Worm (Caenorhabditis elegans): Measurements from ENCODE around the gene srw-14.

srw-14 gene

DNA sequence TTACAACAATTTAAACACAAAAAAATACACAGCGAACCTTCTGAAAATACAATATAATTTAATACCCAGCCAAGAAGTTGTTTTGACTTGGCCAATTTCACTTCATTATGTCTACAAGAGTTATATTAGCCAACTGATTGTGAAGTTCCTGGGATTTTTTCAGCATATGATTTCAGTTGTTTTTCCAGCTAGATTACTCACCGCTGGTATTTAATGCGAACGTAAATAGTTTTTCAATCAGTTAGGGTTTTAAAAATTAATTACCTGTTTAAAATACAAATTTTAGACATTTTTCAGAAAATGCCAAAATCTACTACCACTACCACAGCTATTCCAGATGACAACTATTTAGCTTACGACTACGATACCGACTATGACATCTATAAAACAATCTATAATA, at the start of gene srw-14:
Gene srw-14, plus strand, starts transcription at position 301 of the 400 bp plus-strand sequence.
- TF ChIP-seq dpl-1 (GFP tag; optimal IDR thresholded peaks at IDR 0.05) = no peak
- no peak for TF ChIP-seq mxl-2 (GFP tag; conservative IDR thresholded peaks at IDR 0.05)
- no peak for TF ChIP-seq nhr-237 (tag; optimal IDR thresholded peaks at IDR 0.05)
- no peak for TF ChIP-seq egl-27 (tag; optimal IDR thresholded peaks at IDR 0.05)
- no peak for TF ChIP-seq nhr-11 (tag; optimal IDR thresholded peaks at IDR 0.05)
- no peak for TF ChIP-seq skn-1 (tag; optimal IDR thresholded peaks at IDR 0.05)
- no peak for TF ChIP-seq Y75B8A.6 (GFP tag; IDR thresholded peaks at IDR 0.05)
- TF ChIP-seq php-3 (GFP tag; IDR thresholded peaks at IDR 0.05) = no peak
- no peak for TF ChIP-seq lsy-2 (tag; optimal IDR thresholded peaks at IDR 0.05)
- TF ChIP-seq dmd-6 (GFP tag; IDR thresholded peaks at IDR 0.05) = no peak
- TF ChIP-seq hlh-30 (tag; optimal IDR thresholded peaks at IDR 0.05; ENCODE audit: insufficient read depth) = no peak
- TF ChIP-seq mdt-29 (GFP tag; IDR thresholded peaks at IDR 0.05) = no peak
- TF ChIP-seq Y5F2A.4 (GFP tag; optimal IDR thresholded peaks at IDR 0.05) = no peak
- TF ChIP-seq rbr-2 (tag; optimal IDR thresholded peaks at IDR 0.05) = no peak
- no peak for TF ChIP-seq R02D3.7 (tag; optimal IDR thresholded peaks at IDR 0.05)
- TF ChIP-seq Y105C5A.15 (GFP tag; IDR thresholded peaks at IDR 0.05) = no peak
- TF ChIP-seq F37D6.2 (tag; optimal IDR thresholded peaks at IDR 0.05) = no peak
- TF ChIP-seq dmd-8 (GFP tag; IDR thresholded peaks at IDR 0.05) = no peak
- no peak for TF ChIP-seq dmd-9 (GFP tag; IDR thresholded peaks at IDR 0.05)

DNA sequence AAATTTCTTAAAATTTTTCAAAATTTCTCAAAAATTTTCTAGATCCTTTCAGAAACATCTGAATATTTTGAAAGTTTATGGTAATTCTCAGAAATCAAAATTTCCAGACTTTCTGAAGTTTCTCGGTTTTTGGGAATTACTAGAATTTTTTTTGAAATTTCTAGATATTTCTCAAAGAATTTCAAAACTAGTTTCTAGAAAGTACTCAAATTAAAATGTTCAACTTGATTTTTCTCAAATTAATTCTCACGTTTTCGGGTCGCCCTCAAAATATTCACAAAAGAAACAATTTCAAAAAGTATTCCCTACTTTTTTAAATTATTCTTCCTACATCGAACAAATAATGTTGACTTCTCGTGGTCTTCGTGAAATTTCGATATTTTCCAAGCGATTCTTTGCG, 46.0 kb upstream of the srw-14 start, which contains the start of gene T09F5.10:
Gene T09F5.10, plus strand, starts transcription at position 301 of the 400 bp plus-strand sequence.
- TF ChIP-seq nhr-41 (GFP tag; IDR thresholded peaks at IDR 0.05) = no peak

DNA sequence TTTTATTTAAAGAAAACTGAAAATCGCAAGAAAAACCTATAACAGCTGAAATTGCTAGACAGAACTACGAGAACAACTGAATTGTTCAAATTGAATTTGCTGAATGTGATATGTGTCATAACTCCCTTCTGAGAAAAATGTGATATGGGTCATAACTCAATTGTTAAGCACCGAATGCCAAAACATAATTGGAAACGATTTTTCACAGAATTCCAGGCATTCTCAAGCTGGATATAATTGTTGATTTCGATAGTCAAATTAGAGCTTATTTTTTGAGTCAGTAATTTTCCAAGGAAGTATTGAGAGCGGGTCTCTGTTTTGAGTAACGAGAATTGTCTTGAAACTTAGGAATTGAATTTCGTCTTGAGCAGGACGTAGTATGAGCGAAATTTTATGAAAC, 43.9 kb upstream of the srw-14 start:
- TF ChIP-seq R02D3.7 (tag; optimal IDR thresholded peaks at IDR 0.05) = no peak
- TF ChIP-seq skn-1 (tag; optimal IDR thresholded peaks at IDR 0.05) = no peak
- TF ChIP-seq ztf-7 (tag; optimal IDR thresholded peaks at IDR 0.05) = no peak
- TF ChIP-seq dmd-9 (GFP tag; IDR thresholded peaks at IDR 0.05) = no peak
- no peak for TF ChIP-seq tag-97 (GFP tag; IDR thresholded peaks at IDR 0.05)
- no peak for TF ChIP-seq daf-12 (tag; optimal IDR thresholded peaks at IDR 0.05)
- no peak for TF ChIP-seq rbr-2 (tag; optimal IDR thresholded peaks at IDR 0.05)
- TF ChIP-seq mxl-2 (GFP tag; conservative IDR thresholded peaks at IDR 0.05) = no peak
- TF ChIP-seq spr-1 (tag; optimal IDR thresholded peaks at IDR 0.05) = no peak

DNA sequence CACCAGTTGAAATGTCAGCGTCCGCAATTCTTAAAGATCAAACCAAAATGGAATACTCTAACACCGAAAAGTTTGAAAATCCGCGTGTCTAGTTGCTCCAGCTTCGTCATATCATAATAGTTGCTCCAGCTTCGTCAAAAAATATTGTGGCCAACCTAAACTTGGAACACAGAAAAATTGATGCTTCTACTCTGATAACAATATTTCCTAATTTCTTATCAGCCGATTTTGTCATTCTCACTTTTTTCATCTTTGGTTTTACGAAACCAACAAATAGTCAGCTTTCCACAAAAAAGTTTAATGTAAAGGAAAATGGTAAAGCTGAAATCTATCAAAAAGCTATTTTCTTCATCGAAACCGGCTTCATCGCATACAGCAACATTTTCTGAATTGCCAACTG, 43.3 kb upstream of the srw-14 start, which contains the start of gene fbxa-84:
Gene fbxa-84, plus strand, starts transcription at position 34 of the 400 bp plus-strand sequence.
- no peak for TF ChIP-seq egl-43 (GFP tag; IDR thresholded peaks at IDR 0.05)
- TF ChIP-seq lin-1 (GFP tag; IDR thresholded peaks at IDR 0.05) = no peak
- peak; percentile 9 for TF ChIP-seq pqm-1 (tag; optimal IDR thresholded peaks at IDR 0.05)
- peak; percentile 33; the same call in 1 of the 2 replicates for TF ChIP-seq dmd-6 (GFP tag; IDR thresholded peaks at IDR 0.05)
- TF ChIP-seq dve-1 (tag; optimal IDR thresholded peaks at IDR 0.05; ENCODE audit: insufficient read depth) = peak; percentile 2
- peak; percentile 10 for TF ChIP-seq nhr-28 (tag; optimal IDR thresholded peaks at IDR 0.05)
- no peak for TF ChIP-seq mdt-29 (GFP tag; IDR thresholded peaks at IDR 0.05)

DNA sequence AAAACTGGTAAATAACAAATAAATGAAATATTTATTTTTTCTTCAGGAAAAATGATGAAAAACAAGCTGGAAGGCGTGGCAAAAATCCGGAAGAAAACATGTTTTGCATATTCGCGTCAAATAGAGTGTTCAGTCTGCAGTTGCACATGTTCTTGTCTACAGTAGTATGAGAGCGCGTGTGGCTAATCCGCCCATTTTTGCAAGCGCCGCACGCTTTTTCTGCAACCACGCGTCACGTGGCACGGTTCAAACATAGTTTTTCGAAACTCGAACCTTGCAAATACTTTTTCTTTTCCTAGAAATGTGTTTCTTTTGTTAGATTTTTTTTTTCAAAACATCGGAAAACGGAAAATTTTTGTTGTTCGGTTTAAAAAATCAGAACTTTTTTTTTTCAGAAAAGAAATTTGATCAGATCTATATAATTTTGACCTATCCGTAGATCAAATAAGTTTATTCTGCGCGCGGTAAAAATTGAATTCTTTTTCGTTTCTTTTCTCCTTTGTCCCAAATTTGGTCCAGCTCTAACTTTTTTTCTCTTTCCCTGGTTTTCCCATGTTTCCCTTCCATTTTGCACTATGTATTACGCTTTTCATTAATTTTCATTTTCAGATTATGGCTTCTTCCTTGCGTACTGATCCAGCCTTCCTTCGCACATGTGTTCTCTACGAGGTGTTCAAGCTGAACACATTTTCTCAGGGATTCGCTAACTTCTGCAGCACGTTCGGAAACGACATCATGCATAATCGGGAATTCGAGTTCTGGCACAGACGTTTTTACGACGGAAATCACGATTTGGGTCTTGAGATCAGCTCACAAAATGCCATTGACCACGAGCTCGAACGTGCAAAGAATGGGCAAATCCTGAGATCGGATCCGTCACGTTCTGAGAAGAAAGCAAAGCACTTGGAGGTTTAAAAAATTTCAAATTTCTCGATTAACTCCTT, 41.4 kb upstream of the srw-14 start, which contains the start of gene Y75B12B.1:
Gene Y75B12B.1, plus strand, starts transcription at position 603 of the 944 bp plus-strand sequence.
- no peak for TF ChIP-seq vab-7 (GFP tag; IDR thresholded peaks at IDR 0.05)
- TF ChIP-seq nhr-25 (tag; optimal IDR thresholded peaks at IDR 0.05; ENCODE audit: borderline replicate concordance, insufficient read depth) = no peak
- no peak for TF ChIP-seq R02D3.7 (tag; optimal IDR thresholded peaks at IDR 0.05)
- TF ChIP-seq unc-62 (GFP tag; optimal IDR thresholded peaks at IDR 0.05 in 1 of 2) = no peak
- TF ChIP-seq unc-62 (tag; optimal IDR thresholded peaks at IDR 0.05) = no peak
- no peak for TF ChIP-seq nhr-28 (tag; optimal IDR thresholded peaks at IDR 0.05)
- TF ChIP-seq arid-1 (GFP tag; conservative IDR thresholded peaks at IDR 0.05) = 0 out of 2 replicates have a peak, but pooled peaks have one; percentile 4
- no peak for TF ChIP-seq nhr-10 (tag; optimal IDR thresholded peaks at IDR 0.05)
- TF ChIP-seq pha-4 (GFP tag; IDR thresholded peaks at IDR 0.05) = no peak
- TF ChIP-seq pha-4 (tag; optimal IDR thresholded peaks at IDR 0.05) = no peak
- TF ChIP-seq mes-2 (tag; optimal IDR thresholded peaks at IDR 0.05; ENCODE audit: poor library complexity, severe bottlenecking) = no peak
- no peak for TF ChIP-seq Y105C5A.15 (GFP tag; IDR thresholded peaks at IDR 0.05)
- 0 out of 2 replicates have a peak, but pooled peaks have one; percentile 39 for TF ChIP-seq snpc-1.2 (GFP tag; IDR thresholded peaks at IDR 0.05)
- TF ChIP-seq ZK337.2 (GFP tag; IDR thresholded peaks at IDR 0.05) = no peak
- TF ChIP-seq nhr-11 (tag; optimal IDR thresholded peaks at IDR 0.05) = no peak
- TF ChIP-seq zfp-2 (tag; optimal IDR thresholded peaks at IDR 0.05) = no peak
- no peak for TF ChIP-seq nhr-111 (GFP tag; optimal IDR thresholded peaks at IDR 0.05)
